Fruit fly (Drosophila melanogaster) Kc167 (cell line): Measurements from ENCODE around the gene Mob3.

Experiments
- Myc ChIP-seq: fragments of >200 bp; optimal IDR thresholded peaks from 2 replicates; lab custom pipeline; 2017; ENCODE audit warnings: missing external identifiers
- Sin3A ChIP-seq: fragments of >200 bp; optimal IDR thresholded peaks from 2 replicates; lab custom pipeline; 2018; ENCODE audit warnings: missing external identifiers
- ttk ChIP-seq: sonication (Bioruptor generic); optimal IDR thresholded peaks from 2 replicates; lab custom pipeline; 2017; ENCODE audit warnings: missing external identifiers

DNA sequence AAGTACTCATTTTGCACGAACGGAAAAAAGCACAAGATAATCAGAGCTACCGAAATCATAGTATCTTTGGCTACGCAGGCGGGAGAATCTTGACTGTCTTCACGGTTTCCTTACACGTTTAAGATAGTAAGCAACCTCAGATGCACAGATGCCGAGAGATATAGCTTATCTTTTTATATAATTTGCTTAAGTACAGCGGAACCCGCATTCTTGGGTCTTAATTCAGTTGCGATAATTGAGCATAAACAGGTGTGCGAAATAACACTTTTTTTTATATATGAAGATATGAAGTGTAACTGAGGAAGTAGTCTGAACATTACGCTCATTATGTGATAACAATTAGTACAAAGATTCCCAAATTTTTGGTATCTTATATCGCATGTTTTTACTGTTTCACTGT lies 15.6 kb downstream of the Mob3 start, which contains the start of gene CG34043:
- TF ChIP-seq ttk (lab: Kevin White, UChicago) (no peak), Sin3A (lab: Kevin White, UChicago) (no peak), Myc (lab: Kevin White, UChicago) (no peak)
